Worm (Caenorhabditis elegans) whole organism, young adult: Measurements from ENCODE around the gene C36A4.4.

Source experiments
- aptf-2 ChIP-seq: fragments of 200-800 bp; sonication (Bioruptor generic); conservative IDR thresholded peaks from 2 replicates; pipeline ENCODE4 v1.3.6; 2022; ENCODE audit warnings: missing genetic modification reagents, missing genetic modification characterization, missing compliant biosample characterization
- let-607 ChIP-seq, 2 experiments: fragments of 200-800 bp in 1 of 2; sonication (Bioruptor generic) in 1 of 2; sonication (generic microtip) in 1 of 2; optimal IDR thresholded peaks; 2 replicates each; lab custom pipeline; 2016 to 2018; ENCODE audit warnings: mild to moderate bottlenecking in 2 of 2, missing compliant biosample characterization in 2 of 2, missing genetic modification characterization in 2 of 2, moderate library complexity in 2 of 2, missing genotype in 1 of 2

- TF ChIP-seq aptf-2 (no peak), let-607 (tag; optimal IDR thresholded peaks at IDR 0.05; lab: Kevin White, UChicago) (no peak)
Measured at ce11 chrIII:3799213-3799612, 44.2 kb downstream of the C36A4.4 start.
